Worm (Caenorhabditis elegans): ENCODE data around the gene C54F6.3.

C54F6.3 gene

DNA sequence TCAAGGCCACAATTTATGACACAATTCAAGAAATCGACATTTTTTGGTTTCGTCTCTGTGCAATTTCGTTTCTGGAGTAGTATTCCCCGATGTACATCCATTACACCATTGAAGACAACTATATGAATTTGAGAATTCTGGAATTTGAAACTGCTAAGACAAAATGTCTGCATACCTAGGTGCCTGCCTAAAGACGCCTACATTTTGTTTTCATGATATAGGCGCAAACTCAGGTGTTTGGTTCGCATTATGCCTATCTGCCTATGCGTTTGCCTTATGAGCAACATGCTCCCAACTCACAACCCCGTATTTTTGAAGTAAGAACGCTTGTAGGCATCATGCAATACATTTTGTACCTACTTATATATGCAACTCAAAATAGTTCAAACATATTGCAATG is 37.9 kb downstream of the C54F6.3 start, which contains the start of gene F19F10.14:
F19F10.14 (minus strand) TSS at position 101 of the 400 bp plus-strand sequence.
- TF ChIP-seq him-1 (tag; optimal IDR thresholded peaks at IDR 0.05): no peak
- TF ChIP-seq madf-6 (GFP tag; IDR thresholded peaks at IDR 0.05): no peak
- no peak for TF ChIP-seq nhr-80 (tag; optimal IDR thresholded peaks at IDR 0.05)
- TF ChIP-seq F52B5.7 (tag; optimal IDR thresholded peaks at IDR 0.05): no peak
- no peak for TF ChIP-seq B0035.1 (tag; optimal IDR thresholded peaks at IDR 0.05)
- no peak for TF ChIP-seq F57A8.1 (GFP tag; optimal IDR thresholded peaks at IDR 0.05)
- no peak for TF ChIP-seq D2030.7 (GFP tag; IDR thresholded peaks at IDR 0.05)
- TF ChIP-seq tlf-1 (GFP tag; optimal IDR thresholded peaks at IDR 0.05): no peak
- TF ChIP-seq somi-1 (GFP tag; optimal IDR thresholded peaks at IDR 0.05): no peak
- TF ChIP-seq Y79H2A.3 (GFP tag; conservative IDR thresholded peaks at IDR 0.05): no peak
- no peak for TF ChIP-seq hsf-1 (GFP tag; IDR thresholded peaks at IDR 0.05)
- no peak for TF ChIP-seq ztf-26 (tag; optimal IDR thresholded peaks at IDR 0.05)
- TF ChIP-seq snpc-4 (GFP tag; optimal IDR thresholded peaks at IDR 0.05): no peak
- TF ChIP-seq snpc-4 (tag; optimal IDR thresholded peaks at IDR 0.05): no peak
- no peak for TF ChIP-seq hmg-1.2 (GFP tag; IDR thresholded peaks at IDR 0.05)

- no peak for TF ChIP-seq dpl-1 (GFP tag; optimal IDR thresholded peaks at IDR 0.05)
- peak; percentile 1 for TF ChIP-seq nhr-80 (tag; optimal IDR thresholded peaks at IDR 0.05)
- no peak for TF ChIP-seq bed-1 (GFP tag; IDR thresholded peaks at IDR 0.05)
- TF ChIP-seq madf-10 (tag; optimal IDR thresholded peaks at IDR 0.05): no peak
- no peak for TF ChIP-seq madf-8 (GFP tag; conservative IDR thresholded peaks at IDR 0.05)
- TF ChIP-seq attf-3 (GFP tag; conservative IDR thresholded peaks at IDR 0.05): no peak
- TF ChIP-seq tbx-9 (tag; optimal IDR thresholded peaks at IDR 0.05; ENCODE audit: borderline replicate concordance): no peak
- TF ChIP-seq attf-6 (GFP tag; IDR thresholded peaks at IDR 0.05): no peak
- TF ChIP-seq ztf-3 (GFP tag; optimal IDR thresholded peaks at IDR 0.05): no peak
- TF ChIP-seq attf-5 (GFP tag; optimal IDR thresholded peaks at IDR 0.05): peak; percentile 65
- TF ChIP-seq F49E8.2 (tag; optimal IDR thresholded peaks at IDR 0.05; ENCODE audit: insufficient read depth): no peak
- TF ChIP-seq F52B5.7 (tag; optimal IDR thresholded peaks at IDR 0.05): no peak
- no peak for TF ChIP-seq egl-44 (GFP tag; IDR thresholded peaks at IDR 0.05)
- TF ChIP-seq hlh-12 (tag; optimal IDR thresholded peaks at IDR 0.05): no peak
- no peak for TF ChIP-seq K12H6.12 (tag; optimal IDR thresholded peaks at IDR 0.05)
- no peak for TF ChIP-seq sdz-38 (tag; optimal IDR thresholded peaks at IDR 0.05)
- no peak for TF ChIP-seq ceh-40 (GFP tag; IDR thresholded peaks at IDR 0.05)
- TF ChIP-seq F22D6.2 (tag; optimal IDR thresholded peaks at IDR 0.05): no peak
- no peak for TF ChIP-seq madf-3 (GFP tag; IDR thresholded peaks at IDR 0.05)
- TF ChIP-seq ztf-25 (GFP tag; IDR thresholded peaks at IDR 0.05): no peak
- TF ChIP-seq ceh-91 (GFP tag; IDR thresholded peaks at IDR 0.05): 0 out of 2 replicates have a peak, but pooled peaks have one; percentile 11
- no peak for TF ChIP-seq ceh-27 (GFP tag; optimal IDR thresholded peaks at IDR 0.05)
- no peak for TF ChIP-seq athp-1 (tag; optimal IDR thresholded peaks at IDR 0.05)
- peak; percentile 15 for TF ChIP-seq tbp1 (GFP tag; optimal IDR thresholded peaks at IDR 0.05)
- no peak for TF ChIP-seq mxl-1 (tag; optimal IDR thresholded peaks at IDR 0.05)
- TF ChIP-seq lsl-1 (GFP tag; optimal IDR thresholded peaks at IDR 0.05): peak; percentile 41
- TF ChIP-seq pbrm-1 (GFP tag; IDR thresholded peaks at IDR 0.05): peak; percentile 7; the same call in 1 of the 2 replicates
- 0 out of 2 replicates have a peak, but pooled peaks have one; percentile 16 for TF ChIP-seq dox-1 (GFP tag; IDR thresholded peaks at IDR 0.05)
- no peak for TF ChIP-seq lag-1 (GFP tag; IDR thresholded peaks at IDR 0.05)
- TF ChIP-seq ZK185.1 (tag; optimal IDR thresholded peaks at IDR 0.05; ENCODE audit: poor library complexity, severe bottlenecking): peak; percentile 46
- TF ChIP-seq egrh-3 (GFP tag; IDR thresholded peaks at IDR 0.05): no peak
- no peak for TF ChIP-seq repo-1 (tag; optimal IDR thresholded peaks at IDR 0.05)
- TF ChIP-seq T26A5.8 (tag; optimal IDR thresholded peaks at IDR 0.05): no peak
- no peak for TF ChIP-seq Y95B8A.8 (GFP tag; IDR thresholded peaks at IDR 0.05)
- no peak for TF ChIP-seq F10E7.11 (tag; optimal IDR thresholded peaks at IDR 0.05)
- no peak for TF ChIP-seq akir-1 (GFP tag; optimal IDR thresholded peaks at IDR 0.05)
- no peak for TF ChIP-seq C06A6.2 (GFP tag; conservative IDR thresholded peaks at IDR 0.05)
These were observed 42.5 kb downstream of the C54F6.3 start, which contains the start of the genes snu-66 and ints-9 for ce11 chrV:7575563-7575962. Gene snu-66, minus strand, starts transcription at chrV:7575670. Gene ints-9, plus strand, starts transcription at chrV:7575802.
